Fruit fly (Drosophila melanogaster): ENCODE measurements around the gene Osi1.

The Osi1 gene

DNA sequence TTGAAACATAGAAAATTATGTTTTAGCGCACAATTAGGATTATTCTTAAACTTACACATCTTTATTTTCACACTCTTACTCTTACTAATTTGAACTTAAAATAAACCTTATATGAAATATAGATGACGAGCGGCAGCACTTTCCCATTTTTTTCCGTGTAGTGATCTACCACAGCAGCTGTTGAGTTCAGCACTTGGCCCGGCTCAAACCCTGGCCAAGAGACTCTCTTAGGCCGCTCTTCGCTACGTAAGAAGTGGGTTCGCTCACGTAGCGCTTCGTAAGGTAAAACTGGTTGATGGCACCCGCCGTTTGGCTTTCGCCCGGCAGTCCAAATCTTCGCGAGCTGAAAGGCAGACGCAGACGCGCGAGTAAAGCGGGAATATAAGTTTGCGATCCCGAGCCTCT, 25.1 kb downstream of the Osi1 start, which contains the start of gene Osi24 (continued):
- TF ChIP-seq Six4 (GFP tag; optimal IDR thresholded peaks at IDR 0.05) (peak; percentile 36), CG31224 (GFP tag; IDR thresholded peaks at IDR 0.05) (0 out of 2 replicates have a peak, but pooled peaks have one; percentile 29), dimm (GFP tag; IDR thresholded peaks at IDR 0.05) (0 out of 2 replicates have a peak, but pooled peaks have one; percentile 33), Eip74EF (GFP tag; optimal IDR thresholded peaks at IDR 0.05) (peak in 1 of 2 experiments; percentile 25), CG12659 (GFP tag; optimal IDR thresholded peaks at IDR 0.05) (peak; percentile 27), CG34376 (GFP tag; optimal IDR thresholded peaks at IDR 0.05) (no peak), chinmo (GFP tag; IDR thresholded peaks at IDR 0.05; ENCODE audit: partially characterized antibody) (no peak), CG10543 (GFP tag; optimal IDR thresholded peaks at IDR 0.05) (no peak), crc (GFP tag; optimal IDR thresholded peaks at IDR 0.05) (peak; percentile 8), Myb (GFP tag; optimal IDR thresholded peaks at IDR 0.05) (peak; percentile 15), CG18262 (tag; optimal IDR thresholded peaks at IDR 0.05) (peak; percentile 56), Dref (GFP tag; IDR thresholded peaks at IDR 0.05) (no peak), MTF-1 (GFP tag; optimal IDR thresholded peaks at IDR 0.05; ENCODE audit: borderline replicate concordance) (no peak), Asciz (GFP tag; optimal IDR thresholded peaks at IDR 0.05) (peak; percentile 61), CG10366 (GFP tag; IDR thresholded peaks at IDR 0.05) (peak; percentile 64), CG18599 (GFP tag; optimal IDR thresholded peaks at IDR 0.05) (peak; percentile 38), hkb (optimal IDR thresholded peaks at IDR 0.05) (no peak), hkb (GFP tag; IDR thresholded peaks at IDR 0.05) (peak; percentile 68), sc (optimal IDR thresholded peaks at IDR 0.05) (no peak), sc (GFP tag; optimal IDR thresholded peaks at IDR 0.05) (peak; percentile 8), slbo (GFP tag; IDR thresholded peaks at IDR 0.05) (peak; percentile 60), CG4360 (GFP tag; IDR thresholded peaks at IDR 0.05) (no peak), wdn (GFP tag; IDR thresholded peaks at IDR 0.05) (0 out of 2 replicates have a peak, but pooled peaks have one; percentile 13), CG11723 (GFP tag; optimal IDR thresholded peaks at IDR 0.05) (peak; percentile 27), CG7372 (GFP tag; IDR thresholded peaks at IDR 0.05) (peak; percentile 37; the same call in 1 of the 2 replicates), sr (GFP tag; IDR thresholded peaks at IDR 0.05) (no peak), tio (GFP tag; optimal IDR thresholded peaks at IDR 0.05) (peak; percentile 53), CG13775 (GFP tag; optimal IDR thresholded peaks at IDR 0.05) (no peak), CG6813 (GFP tag; optimal IDR thresholded peaks at IDR 0.05) (peak; percentile 18), CG32772 (GFP tag; IDR thresholded peaks at IDR 0.05) (peak; percentile 62), sim (GFP tag; IDR thresholded peaks at IDR 0.05) (no peak), ranshi (GFP tag; IDR thresholded peaks at IDR 0.05) (peak; percentile 51), gem (tag; optimal IDR thresholded peaks at IDR 0.05) (peak; percentile 75), sug (tag; optimal IDR thresholded peaks at IDR 0.05) (no peak), CG13894 (tag; optimal IDR thresholded peaks at IDR 0.05) (no peak), zen (tag; optimal IDR thresholded peaks at IDR 0.05) (no peak), lov (optimal IDR thresholded peaks at IDR 0.05) (no peak), lov (GFP tag; IDR thresholded peaks at IDR 0.05) (no peak), grau (tag; optimal IDR thresholded peaks at IDR 0.05) (peak; percentile 48), pan (optimal IDR thresholded peaks at IDR 0.05) (no peak), pan (GFP tag; optimal IDR thresholded peaks at IDR 0.05 in 1 of 2, IDR thresholded peaks at IDR 0.05 in 1 of 2) (peak in 1 of 2 experiments; percentile 78), HLH3B (GFP tag; IDR thresholded peaks at IDR 0.05) (peak; percentile 74), klu (GFP tag; IDR thresholded peaks at IDR 0.05) (0 out of 2 replicates have a peak, but pooled peaks have one; percentile 36), MESR4 (GFP tag; optimal IDR thresholded peaks at IDR 0.05) (no peak), CG10462 (GFP tag; optimal IDR thresholded peaks at IDR 0.05) (peak; percentile 18), CG2202 (tag; optimal IDR thresholded peaks at IDR 0.05) (no peak), CG17328 (GFP tag; IDR thresholded peaks at IDR 0.05) (peak; percentile 67), ase (GFP tag; IDR thresholded peaks at IDR 0.05) (peak; percentile 45; the same call in 1 of the 3 replicates), ken (GFP tag; IDR thresholded peaks at IDR 0.05) (peak; percentile 73), so (GFP tag; IDR thresholded peaks at IDR 0.05) (peak; percentile 83), Mrtf (GFP tag; IDR thresholded peaks at IDR 0.05) (0 out of 3 replicates have a peak, but pooled peaks have one; percentile 63), CG14014 (GFP tag; IDR thresholded peaks at IDR 0.05) (peak; percentile 41; the same call in 1 of the 2 replicates)
